Fruit fly (Drosophila melanogaster) whole organism, embryonic: ENCODE measurements around the gene RpS28b.

ENCODE experiments used
- Antp ChIP-seq: fragments of 200-800 bp; sonication (Bioruptor generic); optimal IDR thresholded peaks from 3 replicates; lab custom pipeline; 2016; ENCODE audit warnings: missing biosample characterization, missing genetic modification characterization
- B-H2 ChIP-seq: fragments of 200-800 bp; sonication (Bioruptor generic); optimal IDR thresholded peaks from 2 replicates; lab custom pipeline; 2018; ENCODE audit warnings: missing biosample characterization, mild to moderate bottlenecking, missing genetic modification characterization
- Bteb2 ChIP-seq: fragments of 200-800 bp; sonication (Bioruptor generic); optimal IDR thresholded peaks from 2 replicates; lab custom pipeline; 2016; ENCODE audit warnings: missing biosample characterization, missing genetic modification characterization
- CG11398 ChIP-seq: fragments of 200-800 bp; sonication (Bioruptor generic); optimal IDR thresholded peaks from 2 replicates; lab custom pipeline; 2016; ENCODE audit warnings: missing biosample characterization, missing genetic modification characterization
- CG11695 ChIP-seq: fragments of 200-800 bp; sonication (Bioruptor generic); IDR thresholded peaks from 3 replicates; pipeline ENCODE4 v1.3.6; 2022; ENCODE audit warnings: missing biosample characterization, missing genetic modification characterization
- CG11723 ChIP-seq: fragments of 200-800 bp; sonication (Bioruptor generic); optimal IDR thresholded peaks from 2 replicates; lab custom pipeline; 2017; ENCODE audit warnings: missing biosample characterization, mild to moderate bottlenecking, missing genetic modification characterization
- CG12155 ChIP-seq: fragments of 200-800 bp; sonication (Bioruptor generic); optimal IDR thresholded peaks from 3 replicates; lab custom pipeline; 2016; ENCODE audit warnings: missing biosample characterization, missing genetic modification characterization
- CG12236 ChIP-seq: fragments of 200-800 bp; sonication (Bioruptor generic); optimal IDR thresholded peaks from 2 replicates; lab custom pipeline; 2016; ENCODE audit warnings: missing biosample characterization, missing genetic modification characterization
- CG12299 ChIP-seq: fragments of 200-800 bp; sonication (Bioruptor generic); optimal IDR thresholded peaks from 2 replicates; lab custom pipeline; 2018; ENCODE audit warnings: missing biosample characterization, mild to moderate bottlenecking, missing genetic modification characterization
- CG1233 ChIP-seq: fragments of 200-800 bp; sonication (Bioruptor generic); optimal IDR thresholded peaks from 4 replicates; lab custom pipeline; 2018; ENCODE audit warnings: missing biosample characterization, mild to moderate bottlenecking, missing genetic modification characterization
- CG12659 ChIP-seq: fragments of 200-800 bp; sonication (Bioruptor generic); optimal IDR thresholded peaks from 3 replicates; lab custom pipeline; 2017; ENCODE audit warnings: mild to moderate bottlenecking, missing biosample characterization, missing genetic modification reagents, missing genetic modification characterization
- CG13296 ChIP-seq: fragments of 200-800 bp; sonication (Bioruptor generic); optimal IDR thresholded peaks from 3 replicates; lab custom pipeline; 2018; ENCODE audit warnings: missing biosample characterization, mild to moderate bottlenecking, missing genetic modification characterization
- CG13624 ChIP-seq: fragments of 200-800 bp; sonication (Bioruptor generic); optimal IDR thresholded peaks from 2 replicates; lab custom pipeline; 2016; ENCODE audit warnings: missing biosample characterization, missing genetic modification characterization
- CG15011 ChIP-seq: fragments of 200-800 bp; sonication (Bioruptor generic); optimal IDR thresholded peaks from 3 replicates; lab custom pipeline; 2018; ENCODE audit warnings: missing biosample characterization, mild to moderate bottlenecking, missing genetic modification characterization
- CG17186 ChIP-seq: fragments of 200-800 bp; sonication (Bioruptor generic); optimal IDR thresholded peaks from 3 replicates; lab custom pipeline; 2017; ENCODE audit warnings: missing biosample characterization, missing genetic modification reagents, missing genetic modification characterization
- CG18476 ChIP-seq: fragments of 200-800 bp; sonication (Bioruptor generic); optimal IDR thresholded peaks from 2 replicates; lab custom pipeline; 2016; ENCODE audit warnings: missing biosample characterization, mild to moderate bottlenecking, missing genetic modification characterization
- CG33213 ChIP-seq: fragments of 200-800 bp; sonication (Bioruptor generic); optimal IDR thresholded peaks from 3 replicates; lab custom pipeline; 2016; ENCODE audit warnings: missing biosample characterization, missing genetic modification characterization
- CG3838 ChIP-seq: fragments of 200-800 bp; sonication (Bioruptor generic); optimal IDR thresholded peaks from 3 replicates; lab custom pipeline; 2016; ENCODE audit warnings: missing biosample characterization, missing genetic modification characterization
- CG5180 ChIP-seq: fragments of 200-800 bp; sonication (Bioruptor generic); optimal IDR thresholded peaks from 3 replicates; lab custom pipeline; 2017; ENCODE audit warnings: missing biosample characterization, missing genetic modification characterization, mild to moderate bottlenecking, moderate library complexity, missing genetic modification reagents
- CG7556 ChIP-seq: fragments of 200-800 bp; sonication (Bioruptor generic); optimal IDR thresholded peaks from 2 replicates; lab custom pipeline; 2017; ENCODE audit warnings: missing biosample characterization, mild to moderate bottlenecking, missing genetic modification characterization
- CG8388 ChIP-seq: fragments of 200-800 bp; sonication (Bioruptor generic); optimal IDR thresholded peaks from 2 replicates; lab custom pipeline; 2019; ENCODE audit warnings: missing biosample characterization, mild to moderate bottlenecking, missing genetic modification characterization, moderate library complexity
- CG9609 ChIP-seq: fragments of 200-800 bp; sonication (Bioruptor generic); optimal IDR thresholded peaks from 3 replicates; lab custom pipeline; 2016; ENCODE audit warnings: missing biosample characterization, missing genetic modification characterization
- CG9727 ChIP-seq: fragments of 200-800 bp; sonication (Bioruptor generic); optimal IDR thresholded peaks from 3 replicates; lab custom pipeline; 2017; ENCODE audit warnings: missing biosample characterization, mild to moderate bottlenecking, missing genetic modification characterization
- Dll ChIP-seq: fragments of 200-800 bp; sonication (Bioruptor generic); IDR thresholded peaks from 4 replicates; pipeline ENCODE4 v1.3.6; 2022; ENCODE audit warnings: missing biosample characterization, missing genetic modification characterization; ENCODE audit not compliant: partially characterized antibody
- ERR ChIP-seq: fragments of 200-800 bp; sonication (Bioruptor generic); optimal IDR thresholded peaks from 2 replicates; lab custom pipeline; 2016; ENCODE audit warnings: missing biosample characterization, missing genetic modification characterization
- Eip74EF ChIP-seq, 2 experiments: fragments of 200-800 bp in 1 of 2; fragments of >200 bp in 1 of 2; sonication (Bioruptor generic) in 1 of 2; optimal IDR thresholded peaks; 2 replicates each; lab custom pipeline; 2017 to 2019; ENCODE audit warnings: missing biosample characterization in 2 of 2, missing genetic modification characterization in 2 of 2, mild to moderate bottlenecking in 1 of 2, moderate library complexity in 1 of 2
- MESR4 ChIP-seq: fragments of 200-800 bp; sonication (Bioruptor generic); optimal IDR thresholded peaks from 2 replicates; lab custom pipeline; 2018; ENCODE audit warnings: missing biosample characterization, mild to moderate bottlenecking, missing genetic modification characterization, moderate library complexity
- Six4 ChIP-seq: fragments of 200-800 bp; sonication (Bioruptor generic); optimal IDR thresholded peaks from 2 replicates; lab custom pipeline; 2016; ENCODE audit warnings: missing biosample characterization, missing genetic modification characterization
- Sry-β ChIP-seq: fragments of 200-800 bp; sonication (Bioruptor generic); optimal IDR thresholded peaks from 2 replicates; lab custom pipeline; 2018; ENCODE audit warnings: missing biosample characterization, mild to moderate bottlenecking, missing genetic modification characterization, moderate library complexity
- aop ChIP-seq: fragments of 200-800 bp; sonication (Bioruptor generic); IDR thresholded peaks from 2 replicates; pipeline ENCODE4 v1.3.6; 2022; ENCODE audit warnings: missing biosample characterization, missing genetic modification characterization
- bigmax ChIP-seq: fragments of 200-800 bp; sonication (Bioruptor generic); optimal IDR thresholded peaks from 2 replicates; lab custom pipeline; 2018; ENCODE audit warnings: missing biosample characterization, mild to moderate bottlenecking, missing genetic modification characterization
- br ChIP-seq: fragments of >200 bp; optimal IDR thresholded peaks from 2 replicates; lab custom pipeline; 2017
- chinmo ChIP-seq: fragments of 200-800 bp; sonication (Bioruptor generic); IDR thresholded peaks from 4 replicates; pipeline ENCODE4 v1.3.6; 2022; ENCODE audit warnings: missing biosample characterization, missing genetic modification characterization; ENCODE audit not compliant: partially characterized antibody
- danr ChIP-seq: fragments of 200-800 bp; sonication (Bioruptor generic); IDR thresholded peaks from 2 replicates; pipeline ENCODE4 v1.3.6; 2022; ENCODE audit warnings: missing biosample characterization, missing genetic modification characterization
- dimm ChIP-seq: fragments of 200-800 bp; sonication (Bioruptor generic); IDR thresholded peaks from 2 replicates; pipeline ENCODE4 v1.3.6; 2022; ENCODE audit warnings: missing biosample characterization, missing genetic modification characterization
- eyg ChIP-seq: fragments of 200-800 bp; sonication (Bioruptor generic); optimal IDR thresholded peaks from 3 replicates; lab custom pipeline; 2016; ENCODE audit warnings: missing biosample characterization, missing genetic modification characterization
- ftz-f1 ChIP-seq: fragments of 200-800 bp; sonication (Bioruptor generic); optimal IDR thresholded peaks from 2 replicates; lab custom pipeline; 2016; ENCODE audit warnings: missing biosample characterization, missing genetic modification characterization
- nom ChIP-seq: fragments of 200-800 bp; sonication (Bioruptor generic); optimal IDR thresholded peaks from 2 replicates; lab custom pipeline; 2017; ENCODE audit warnings: missing biosample characterization, missing genetic modification characterization, mild to moderate bottlenecking, moderate library complexity, missing genetic modification reagents
- oc ChIP-seq: fragments of 200-800 bp; sonication (Bioruptor generic); optimal IDR thresholded peaks from 2 replicates; lab custom pipeline; 2018; ENCODE audit warnings: missing biosample characterization, mild to moderate bottlenecking, missing genetic modification characterization, moderate library complexity
- org-1 ChIP-seq: fragments of 200-800 bp; sonication (Bioruptor generic); optimal IDR thresholded peaks from 2 replicates; lab custom pipeline; 2017; ENCODE audit warnings: missing biosample characterization, missing genetic modification characterization
- pfk ChIP-seq: fragments of 200-800 bp; sonication (Bioruptor generic); optimal IDR thresholded peaks from 2 replicates; lab custom pipeline; 2018; ENCODE audit warnings: missing biosample characterization, mild to moderate bottlenecking, missing genetic modification characterization, moderate library complexity
- phol ChIP-seq: fragments of 200-800 bp; sonication (Bioruptor generic); optimal IDR thresholded peaks from 3 replicates; lab custom pipeline; 2018; ENCODE audit warnings: missing biosample characterization, mild to moderate bottlenecking, missing genetic modification characterization, moderate library complexity
- seq ChIP-seq: fragments of 200-800 bp; sonication (Bioruptor generic); IDR thresholded peaks from 2 replicates; pipeline ENCODE4 v1.3.6; 2022; ENCODE audit warnings: missing biosample characterization, missing genetic modification characterization
- stwl ChIP-seq: fragments of 200-800 bp; sonication (Bioruptor generic); optimal IDR thresholded peaks from 3 replicates; lab custom pipeline; 2018; ENCODE audit warnings: missing biosample characterization, mild to moderate bottlenecking, missing genetic modification characterization, moderate library complexity
- tio ChIP-seq: fragments of 200-800 bp; sonication (Bioruptor generic); optimal IDR thresholded peaks from 2 replicates; lab custom pipeline; 2017; ENCODE audit warnings: missing biosample characterization, missing genetic modification characterization, inconsistent platforms
- trem ChIP-seq: fragments of 200-800 bp; optimal IDR thresholded peaks from 3 replicates; lab custom pipeline; 2019; ENCODE audit warnings: missing biosample characterization, mild to moderate bottlenecking, missing genetic modification characterization, moderate library complexity
- tx ChIP-seq: fragments of 200-800 bp; sonication (Bioruptor generic); optimal IDR thresholded peaks from 2 replicates; lab custom pipeline; 2016; ENCODE audit warnings: missing biosample characterization, missing genetic modification characterization
- wek ChIP-seq: fragments of 200-800 bp; sonication (Bioruptor generic); optimal IDR thresholded peaks from 3 replicates; lab custom pipeline; 2018; ENCODE audit warnings: missing biosample characterization, mild to moderate bottlenecking, missing genetic modification characterization, moderate library complexity

RpS28b gene

dm6 chrX:9578696-9579509, 24.5 kb downstream of the RpS28b start (continued):
- TF ChIP-seq bigmax (GFP tag; lab: Kevin White, UChicago) (peak; percentile 59), trem (tag; lab: Kevin White, UChicago) (peak; percentile 95), CG11398 (peak; percentile 97), Eip74EF (GFP tag; optimal IDR thresholded peaks at IDR 0.05; lab: Kevin White, UChicago) (peak in 1 of 2 experiments; percentile 95), Dll (GFP tag; lab: Robert Waterston, UW) (no peak), org-1 (peak; percentile 97), pfk (GFP tag; lab: Kevin White, UChicago) (no peak), MESR4 (GFP tag; lab: Kevin White, UChicago) (peak; percentile 77), ftz-f1 (GFP tag; lab: Kevin White, UChicago) (peak; percentile 89), CG1233 (GFP tag; lab: Kevin White, UChicago) (peak; percentile 97), dimm (GFP tag; lab: Robert Waterston, UW) (peak; percentile 98), danr (GFP tag; lab: Robert Waterston, UW) (peak; percentile 97), CG12236 (GFP tag; lab: Kevin White, UChicago) (peak; percentile 96), aop (GFP tag; lab: Robert Waterston, UW) (peak; percentile 98), nom (GFP tag; lab: Kevin White, UChicago) (peak; percentile 96), stwl (tag; lab: Kevin White, UChicago) (peak; percentile 55), seq (GFP tag; lab: Robert Waterston, UW) (peak; percentile 97), CG11695 (GFP tag; lab: Robert Waterston, UW) (peak; percentile 96), phol (tag; lab: Kevin White, UChicago) (peak; percentile 98), CG9727 (GFP tag; lab: Kevin White, UChicago) (peak; percentile 98), CG13624 (peak; percentile 98), CG12299 (tag; lab: Kevin White, UChicago) (peak; percentile 92), Six4 (peak; percentile 98), B-H2 (GFP tag; lab: Kevin White, UChicago) (peak; percentile 67), CG8388 (peak; percentile 97), CG12155 (GFP tag; lab: Kevin White, UChicago) (peak; percentile 98), Bteb2 (GFP tag; lab: Kevin White, UChicago) (peak; percentile 98), CG5180 (GFP tag; lab: Kevin White, UChicago) (peak; percentile 90), ERR (GFP tag; lab: Kevin White, UChicago) (peak; percentile 95), CG13296 (GFP tag; lab: Kevin White, UChicago) (peak; percentile 87), chinmo (GFP tag; lab: Robert Waterston, UW) (peak; percentile 90; the same call in 2 of the 4 replicates), tx (peak; percentile 98), Sry-β (GFP tag; lab: Kevin White, UChicago) (peak; percentile 74), oc (tag; lab: Kevin White, UChicago) (peak; percentile 99), tio (GFP tag; lab: Kevin White, UChicago) (peak; percentile 97), CG12659 (GFP tag; lab: Kevin White, UChicago) (peak; percentile 98), CG17186 (GFP tag; lab: Kevin White, UChicago) (peak; percentile 94), CG9609 (GFP tag; lab: Kevin White, UChicago) (peak; percentile 98), CG3838 (GFP tag; lab: Kevin White, UChicago) (peak; percentile 96), CG7556 (GFP tag; lab: Kevin White, UChicago) (peak; percentile 97), CG18476 (GFP tag; lab: Kevin White, UChicago) (peak; percentile 95), br (no peak), Antp (GFP tag; lab: Kevin White, UChicago) (peak; percentile 98), wek (GFP tag; lab: Kevin White, UChicago) (peak; percentile 88), eyg (GFP tag; lab: Kevin White, UChicago) (peak; percentile 96), CG33213 (GFP tag; lab: Kevin White, UChicago) (peak; percentile 98), CG15011 (peak; percentile 94), CG11723 (GFP tag; lab: Kevin White, UChicago) (peak; percentile 97)
